Worm (Caenorhabditis elegans) whole organism, L3 larva: ENCODE measurements around the gene npp-16.
A peak's percentile ranks its signal among the peaks of the same experiment; 100 is the strongest.
"Not testable (repeated sequence)": the region's sequence is repeated elsewhere in the genome, so short reads cannot be mapped to it uniquely, and the experiment has no call there.

ENCODE experiments used
- aly-2 ChIP-seq: fragments of 150-350 bp; optimal IDR thresholded peaks from 2 replicates; lab custom pipeline; 2014; ENCODE audit warnings: missing biosample characterization, missing genetic modification characterization
- ama-1 ChIP-seq: fragments of 150-350 bp; optimal IDR thresholded peaks from 2 replicates; lab custom pipeline; 2018
- ceh-16 ChIP-seq: sonication (generic microtip); optimal IDR thresholded peaks from 2 replicates; lab custom pipeline; 2017; ENCODE audit warnings: missing biosample characterization, missing genetic modification characterization
- ceh-82 ChIP-seq: fragments of 150-350 bp; optimal IDR thresholded peaks from 2 replicates; lab custom pipeline; 2014; ENCODE audit warnings: missing biosample characterization, missing genetic modification characterization
- ceh-9 ChIP-seq: sonication (generic microtip); optimal IDR thresholded peaks from 2 replicates; lab custom pipeline; 2018; ENCODE audit warnings: missing biosample characterization, missing genetic modification characterization
- daf-12 ChIP-seq: fragments of 150-350 bp; optimal IDR thresholded peaks from 2 replicates; lab custom pipeline; 2014; ENCODE audit warnings: missing biosample characterization, missing genetic modification reagents, missing genetic modification characterization
- egl-27 ChIP-seq: sonication (generic microtip); optimal IDR thresholded peaks from 4 replicates; lab custom pipeline; 2017; ENCODE audit warnings: missing biosample characterization, missing genetic modification reagents, missing genetic modification characterization
- egl-5 ChIP-seq: fragments of 150-350 bp; optimal IDR thresholded peaks from 2 replicates; lab custom pipeline; 2017; ENCODE audit warnings: missing biosample characterization, missing genetic modification reagents, missing genetic modification characterization, inconsistent platforms
- elt-1 ChIP-seq: fragments of 150-350 bp; optimal IDR thresholded peaks from 2 replicates; lab custom pipeline; 2014; ENCODE audit warnings: missing biosample characterization, missing genetic modification characterization
- elt-2 ChIP-seq: sonication (generic microtip); optimal IDR thresholded peaks from 2 replicates; lab custom pipeline; 2016; ENCODE audit warnings: missing genetic modification reagents, mild to moderate bottlenecking, missing genetic modification characterization, missing compliant biosample characterization
- elt-3 ChIP-seq, 3 experiments: fragments of 150-350 bp in 1 of 3; sonication (generic microtip) in 2 of 3; optimal IDR thresholded peaks; 2 replicates in 2 of 3; 4 replicates in 1 of 3; lab custom pipeline; 2014 to 2017; ENCODE audit warnings: missing biosample characterization in 3 of 3, missing genetic modification characterization in 3 of 3
- fkh-10 ChIP-seq: sonication (generic microtip); optimal IDR thresholded peaks from 2 replicates; lab custom pipeline; 2017; ENCODE audit warnings: missing biosample characterization, missing genetic modification reagents, missing genetic modification characterization
- fkh-2 ChIP-seq: fragments of 150-350 bp; optimal IDR thresholded peaks from 2 replicates; lab custom pipeline; 2014; ENCODE audit warnings: missing biosample characterization, missing genetic modification reagents, missing genetic modification characterization
- fos-1 ChIP-seq: fragments of 150-350 bp; optimal IDR thresholded peaks from 2 replicates; lab custom pipeline; 2014; ENCODE audit warnings: missing biosample characterization, missing genetic modification characterization
- hmg-11 ChIP-seq: sonication (generic microtip); optimal IDR thresholded peaks from 2 replicates; lab custom pipeline; 2016; ENCODE audit warnings: missing genetic modification characterization, missing compliant biosample characterization
- jun-1 ChIP-seq: fragments of 150-350 bp; optimal IDR thresholded peaks from 2 replicates; lab custom pipeline; 2014; ENCODE audit warnings: missing biosample characterization, missing genetic modification reagents, missing genetic modification characterization
- lin-15B ChIP-seq: fragments of 150-350 bp; optimal IDR thresholded peaks from 2 replicates; lab custom pipeline; 2014; ENCODE audit warnings: missing biosample characterization, missing genetic modification characterization
- lin-39 ChIP-seq: fragments of 150-350 bp; optimal IDR thresholded peaks from 2 replicates; lab custom pipeline; 2018; ENCODE audit warnings: missing biosample characterization, missing genetic modification reagents, missing genetic modification characterization
- lsy-12 ChIP-seq: sonication (generic microtip); optimal IDR thresholded peaks from 2 replicates; lab custom pipeline; 2016; ENCODE audit warnings: mild to moderate bottlenecking, missing genetic modification characterization, missing compliant biosample characterization
- mdl-1 ChIP-seq: fragments of 150-350 bp; optimal IDR thresholded peaks from 2 replicates; lab custom pipeline; 2014; ENCODE audit warnings: missing biosample characterization, missing genetic modification characterization
- nfya-1 ChIP-seq: sonication (generic microtip); optimal IDR thresholded peaks from 2 replicates; lab custom pipeline; 2017; ENCODE audit warnings: missing genetic modification characterization, mild to moderate bottlenecking, missing compliant biosample characterization, antibody characterized with exemption, moderate library complexity; ENCODE audit not compliant: insufficient read depth
- nhr-12 ChIP-seq: fragments of 150-350 bp; optimal IDR thresholded peaks from 2 replicates; lab custom pipeline; 2014; ENCODE audit warnings: missing biosample characterization, missing genetic modification characterization
- nhr-237 ChIP-seq: fragments of 150-350 bp; optimal IDR thresholded peaks from 2 replicates; lab custom pipeline; 2014; ENCODE audit warnings: missing biosample characterization, missing genetic modification characterization
- nhr-43 ChIP-seq: sonication (generic microtip); optimal IDR thresholded peaks from 2 replicates; lab custom pipeline; 2016; ENCODE audit warnings: mild to moderate bottlenecking, missing genetic modification characterization, missing compliant biosample characterization; ENCODE audit not compliant: poor library complexity, severe bottlenecking
- nhr-67 ChIP-seq: fragments of 150-350 bp; optimal IDR thresholded peaks from 2 replicates; lab custom pipeline; 2014; ENCODE audit warnings: missing biosample characterization, missing genetic modification characterization
- nhr-76 ChIP-seq: fragments of 150-350 bp; sonication (generic microtip); optimal IDR thresholded peaks from 5 replicates; lab custom pipeline; 2014; ENCODE audit warnings: missing biosample characterization, missing genetic modification characterization
- nhr-77 ChIP-seq: fragments of 150-350 bp; optimal IDR thresholded peaks from 2 replicates; lab custom pipeline; 2014; ENCODE audit warnings: missing biosample characterization, missing genetic modification characterization
- pha-4 ChIP-seq: fragments of 150-350 bp; optimal IDR thresholded peaks from 2 replicates; lab custom pipeline; 2014; ENCODE audit warnings: missing biosample characterization, missing genetic modification reagents, missing genetic modification characterization
- pqm-1 ChIP-seq: fragments of 150-350 bp; optimal IDR thresholded peaks from 2 replicates; lab custom pipeline; 2017; ENCODE audit warnings: missing biosample characterization, missing genetic modification characterization, inconsistent platforms
- sea-2 ChIP-seq: fragments of 150-350 bp; sonication (generic microtip); optimal IDR thresholded peaks from 4 replicates; lab custom pipeline; 2014; ENCODE audit warnings: missing biosample characterization, missing genetic modification reagents, missing genetic modification characterization
- unc-39 ChIP-seq: sonication (generic microtip); optimal IDR thresholded peaks from 4 replicates; lab custom pipeline; 2017; ENCODE audit warnings: missing biosample characterization, missing genetic modification characterization
- zag-1 ChIP-seq: fragments of 150-350 bp; optimal IDR thresholded peaks from 2 replicates; lab custom pipeline; 2014; ENCODE audit warnings: missing biosample characterization, missing genetic modification characterization
- ztf-11 ChIP-seq: fragments of 150-350 bp; optimal IDR thresholded peaks from 2 replicates; lab custom pipeline; 2014; ENCODE audit warnings: missing biosample characterization, missing genetic modification characterization
- ztf-4 ChIP-seq: fragments of 150-350 bp; optimal IDR thresholded peaks from 2 replicates; lab custom pipeline; 2014; ENCODE audit warnings: missing biosample characterization, missing genetic modification characterization

The npp-16 gene

ce11 chrIII:11871617-11872016 lies 44.1 kb upstream of the npp-16 start:
- TF ChIP-seq jun-1 (tag; lab: Kevin White, UChicago), result no peak
- TF ChIP-seq ztf-11, result no peak
- no peak for TF ChIP-seq ztf-4 (tag; lab: Kevin White, UChicago)
- no peak for TF ChIP-seq sea-2 (GFP tag; lab: Kevin White, UChicago)
- TF ChIP-seq daf-12, result no peak
- no peak for TF ChIP-seq unc-39 (tag; lab: Kevin White, UChicago)
- TF ChIP-seq zag-1 (tag; lab: Kevin White, UChicago), result no peak
- no peak for TF ChIP-seq nhr-76 (tag; lab: Kevin White, UChicago)
- TF ChIP-seq hmg-11, result no peak

- TF ChIP-seq nhr-12 (tag; lab: Kevin White, UChicago) (no peak), ceh-16 (tag; lab: Kevin White, UChicago) (no peak), aly-2 (tag; lab: Kevin White, UChicago) (no peak), pqm-1 (tag; lab: Kevin White, UChicago) (no peak), daf-12 (no peak), ceh-82 (tag; lab: Kevin White, UChicago) (no peak), nhr-76 (tag; lab: Kevin White, UChicago) (no peak), ztf-4 (tag; lab: Kevin White, UChicago) (no peak), sea-2 (GFP tag; lab: Kevin White, UChicago) (no peak), fkh-10 (GFP tag; lab: Kevin White, UChicago) (no peak)
Measured at ce11 chrIII:11874242-11874641, 41.5 kb upstream of the npp-16 start.

DNA sequence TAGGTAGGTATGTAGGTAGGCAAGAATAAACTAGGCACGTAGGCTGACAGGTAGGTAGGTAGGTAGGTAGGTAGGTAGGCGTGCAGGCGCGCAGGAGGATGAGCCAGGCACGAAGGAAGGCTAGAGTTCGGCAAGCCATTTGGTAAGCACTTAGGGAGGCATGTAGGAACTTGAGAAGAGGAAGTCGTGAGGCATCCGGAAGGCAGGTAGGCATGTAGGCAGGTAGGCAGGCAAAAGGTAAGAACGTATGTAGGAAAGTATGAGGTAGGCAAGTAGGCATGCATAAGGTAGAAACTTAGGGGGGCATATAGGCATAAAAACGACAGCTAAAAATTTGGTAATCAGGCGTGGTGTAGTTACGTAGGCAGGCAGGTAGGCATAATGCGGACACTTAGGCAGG lies 39.6 kb upstream of the npp-16 start:
- TF ChIP-seq lin-39, result no peak
- no peak for TF ChIP-seq pqm-1 (tag; lab: Kevin White, UChicago)
- no peak for TF ChIP-seq nhr-76 (tag; lab: Kevin White, UChicago)
- TF ChIP-seq ceh-82 (tag; lab: Kevin White, UChicago), result no peak
- TF ChIP-seq lsy-12, result no peak
- TF ChIP-seq egl-27 (tag; lab: Kevin White, UChicago), result no peak
- TF ChIP-seq nhr-12 (tag; lab: Kevin White, UChicago), result no peak
- no peak for TF ChIP-seq aly-2 (tag; lab: Kevin White, UChicago)
- TF ChIP-seq unc-39 (tag; lab: Kevin White, UChicago), result no peak
- no peak for TF ChIP-seq fkh-2 (tag; lab: Kevin White, UChicago)
- no peak for TF ChIP-seq nhr-67

- TF ChIP-seq pqm-1 (tag; lab: Kevin White, UChicago) (peak; percentile 55), elt-1 (tag; lab: Kevin White, UChicago) (no peak), egl-5 (tag; lab: Kevin White, UChicago) (no peak), aly-2 (tag; lab: Kevin White, UChicago) (no peak), elt-2 (tag; lab: Kevin White, UChicago) (peak; percentile 79), pha-4 (tag; lab: Kevin White, UChicago) (peak; percentile 1), nhr-43 (tag; lab: Kevin White, UChicago) (no peak)
- TF ChIP-seq, all 47 proteins: peak for 3
Measured at ce11 chrIII:11878751-11879150, 37.0 kb upstream of the npp-16 start, which contains the start of gene Y56A3A.6. Gene Y56A3A.6, minus strand, starts transcription at chrIII:11878803.

ce11 chrIII:11881549-11881948 lies 34.2 kb upstream of the npp-16 start:
- TF ChIP-seq elt-2 (tag; lab: Kevin White, UChicago) (peak; percentile 85), pha-4 (tag; lab: Kevin White, UChicago) (peak; percentile 45), lsy-12 (no peak), pqm-1 (tag; lab: Kevin White, UChicago) (peak; percentile 67)
- TF ChIP-seq, all 47 proteins: peak for 3

DNA sequence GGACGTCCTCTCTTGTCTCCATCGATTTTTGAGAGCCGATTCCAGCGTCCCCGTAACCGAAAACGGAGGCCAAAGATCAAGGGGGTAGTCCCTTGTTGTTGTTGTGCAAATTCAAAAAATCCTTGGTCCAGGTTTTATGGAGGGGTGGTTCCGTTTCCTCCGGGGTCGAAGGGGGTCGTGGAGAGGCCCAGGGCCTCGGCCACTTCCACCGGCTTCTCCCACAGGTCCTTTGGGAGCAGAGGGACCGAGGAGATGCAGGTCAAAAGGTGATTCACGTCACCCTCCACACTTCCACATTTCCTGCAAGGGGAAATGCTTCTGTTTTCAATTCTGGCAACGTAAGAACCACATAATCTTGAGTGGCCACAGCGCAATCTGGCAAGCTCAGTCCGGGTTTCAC lies 32.0 kb upstream of the npp-16 start, which contains the start of gene fbxb-22:
Gene fbxb-22, minus strand, starts transcription at position 61 of the 400 bp plus-strand sequence.
- TF ChIP-seq pqm-1 (tag; lab: Kevin White, UChicago); elt-3 (tag; optimal IDR thresholded peaks at IDR 0.05; lab: Kevin White, UChicago); sea-2 (GFP tag; lab: Kevin White, UChicago): not testable (repeated sequence)
- TF ChIP-seq, all 47 proteins: peak for 0; not testable (repeated sequence) for 47

ce11 chrIII:11891335-11891734 lies 24.4 kb upstream of the npp-16 start, which contains the start of gene faah-5:
Gene faah-5, minus strand, starts transcription at chrIII:11891435.
- TF ChIP-seq zag-1 (tag; lab: Kevin White, UChicago), result no peak
- TF ChIP-seq ceh-9, result no peak
- no peak for TF ChIP-seq lin-15B
- no peak for TF ChIP-seq nhr-77 (tag; lab: Kevin White, UChicago)
- TF ChIP-seq hmg-11, result no peak
- TF ChIP-seq pqm-1 (tag; lab: Kevin White, UChicago), result no peak
- TF ChIP-seq nfya-1 (tag; lab: Kevin White, UChicago), result no peak
- TF ChIP-seq unc-39 (tag; lab: Kevin White, UChicago), result no peak
- TF ChIP-seq daf-12, result no peak
- TF ChIP-seq nhr-237 (tag; lab: Kevin White, UChicago), result no peak
- TF ChIP-seq ama-1 (lab: Kevin White, UChicago), result no peak
- no peak for TF ChIP-seq jun-1 (tag; lab: Kevin White, UChicago)
- no peak for TF ChIP-seq fos-1 (tag; lab: Kevin White, UChicago)
- no peak for TF ChIP-seq mdl-1 (tag; lab: Kevin White, UChicago)
- no peak for TF ChIP-seq elt-2 (tag; lab: Kevin White, UChicago)
